Fruit fly (Drosophila melanogaster) Kc167 (cell line): ENCODE results near the gene CG11279.

Experiments used
- Myc ChIP-seq: fragments of >200 bp; optimal IDR thresholded peaks from 2 replicates; lab custom pipeline; 2017; ENCODE audit warnings: missing external identifiers
- Sin3A ChIP-seq: fragments of >200 bp; optimal IDR thresholded peaks from 2 replicates; lab custom pipeline; 2018; ENCODE audit warnings: missing external identifiers
- h ChIP-seq: fragments of >200 bp; optimal IDR thresholded peaks from 3 replicates; lab custom pipeline; 2018; ENCODE audit warnings: missing external identifiers
- insv ChIP-seq: fragments of >200 bp; optimal IDR thresholded peaks from 3 replicates; lab custom pipeline; 2018; ENCODE audit warnings: missing external identifiers
- psq ChIP-seq: fragments of >200 bp; optimal IDR thresholded peaks from 2 replicates; lab custom pipeline; 2017; ENCODE audit warnings: missing external identifiers
- ttk ChIP-seq: sonication (Bioruptor generic); optimal IDR thresholded peaks from 2 replicates; lab custom pipeline; 2017; ENCODE audit warnings: missing external identifiers

The CG11279 gene

DNA sequence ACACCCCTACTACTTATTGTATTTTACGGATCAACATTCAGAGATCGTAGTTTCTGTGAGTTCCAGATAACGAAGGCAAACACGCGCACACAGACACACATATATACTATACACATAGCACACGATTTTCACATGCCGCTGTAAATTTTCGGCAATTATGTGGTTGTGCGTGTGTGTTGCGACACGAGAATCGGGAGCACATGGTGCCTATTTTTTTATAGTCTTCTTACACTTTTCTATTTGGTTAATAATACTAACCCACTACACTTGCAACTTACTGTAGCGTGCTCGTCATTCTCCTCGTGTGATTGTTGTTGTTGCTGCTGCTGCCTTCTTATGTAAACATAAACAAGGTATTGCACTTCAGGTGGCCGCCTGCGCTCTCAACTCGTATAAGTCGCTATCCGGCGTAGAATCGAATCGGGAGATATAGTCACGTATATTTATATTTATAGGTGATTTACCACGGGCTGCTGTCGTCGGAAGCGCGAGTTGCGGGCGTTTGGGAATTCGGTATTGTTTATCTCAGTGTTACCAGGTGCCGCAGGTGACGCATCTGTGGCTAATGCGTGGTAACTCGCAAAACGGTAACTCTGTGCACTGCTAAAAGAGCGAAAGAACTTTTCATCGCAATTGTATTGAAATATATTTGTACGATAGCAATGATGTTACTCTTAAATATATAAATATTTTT lies 24.5 kb upstream of the CG11279 start, which contains the start of gene Adk2:
Gene Adk2 (minus strand): TSS at position 529 of the 694 bp plus-strand sequence.
- TF ChIP-seq h (no peak), psq (lab: Kevin White, UChicago) (no peak), ttk (lab: Kevin White, UChicago) (no peak), insv (lab: Kevin White, UChicago) (no peak), Sin3A (no peak), Myc (lab: Kevin White, UChicago) (no peak)

- no peak for TF ChIP-seq insv (lab: Kevin White, UChicago)
- no peak for TF ChIP-seq ttk (lab: Kevin White, UChicago)
- no peak for TF ChIP-seq Sin3A
- TF ChIP-seq h: no peak
- TF ChIP-seq psq (lab: Kevin White, UChicago): no peak
- TF ChIP-seq Myc (lab: Kevin White, UChicago): no peak
Observed at dm6 chr3L:13022854-13023560, 23.8 kb upstream of the CG11279 start, which contains the start of gene RpS12. RpS12 (plus strand) TSS chr3L:13023352.

DNA sequence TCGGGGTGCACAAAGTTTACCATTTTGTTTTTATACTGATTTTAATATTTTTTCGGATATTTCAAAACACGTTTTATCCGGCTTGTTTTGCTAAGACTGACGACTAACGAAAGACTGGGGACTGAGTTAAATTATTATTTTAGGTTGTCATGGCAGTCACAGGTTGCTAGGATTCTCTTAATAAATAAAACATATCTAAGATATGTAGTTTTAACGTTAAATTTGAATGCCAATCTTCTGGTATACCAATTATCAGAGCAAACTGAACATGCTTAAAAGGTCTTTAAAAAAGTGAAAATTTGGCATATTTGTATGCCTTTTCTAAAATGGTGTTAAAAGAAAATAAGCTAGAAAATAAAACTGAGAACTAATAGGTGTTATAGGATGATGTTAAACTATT lies 20.4 kb upstream of the CG11279 start, which contains the start of gene Zmynd10:
Gene Zmynd10 (minus strand): TSS at position 101 of the 400 bp plus-strand sequence.
- TF ChIP-seq ttk (lab: Kevin White, UChicago): no peak
- no peak for TF ChIP-seq psq (lab: Kevin White, UChicago)
- TF ChIP-seq Sin3A: no peak
- TF ChIP-seq insv (lab: Kevin White, UChicago): no peak
- TF ChIP-seq h: no peak
- TF ChIP-seq Myc (lab: Kevin White, UChicago): no peak

dm6 chr3L:13026872-13027271 lies 19.9 kb upstream of the CG11279 start:
- TF ChIP-seq Myc (lab: Kevin White, UChicago): no peak
- TF ChIP-seq ttk (lab: Kevin White, UChicago): no peak
- TF ChIP-seq insv (lab: Kevin White, UChicago): no peak
- no peak for TF ChIP-seq h
- no peak for TF ChIP-seq Sin3A
- TF ChIP-seq psq (lab: Kevin White, UChicago): no peak

- no peak for TF ChIP-seq h
Observed at dm6 chr3L:13027333-13027732, 19.4 kb upstream of the CG11279 start.

DNA sequence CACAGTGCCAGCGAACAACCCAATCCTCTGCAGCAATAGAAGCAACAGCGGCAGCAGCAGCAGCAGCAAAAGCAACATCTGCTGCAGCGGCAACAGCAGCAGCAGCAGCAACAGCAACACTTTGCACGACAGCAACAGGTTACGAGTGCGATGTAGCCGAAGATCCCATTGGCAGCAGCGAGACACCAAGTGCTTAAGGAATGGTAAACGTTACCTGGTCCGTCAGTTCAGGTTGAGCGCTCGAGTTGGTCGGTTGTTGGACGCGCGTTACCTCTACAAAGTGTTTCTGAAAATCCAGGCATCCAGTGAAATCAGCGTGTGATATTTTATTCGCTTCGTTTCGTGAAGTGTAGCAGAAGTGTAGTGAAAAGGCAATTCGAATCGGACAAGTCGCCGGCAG lies 18.0 kb upstream of the CG11279 start, which contains the start of gene CG17672:
Gene CG17672 (plus strand): TSS at position 223 of the 400 bp plus-strand sequence.
- TF ChIP-seq Myc (lab: Kevin White, UChicago) (no peak), Sin3A (no peak), insv (lab: Kevin White, UChicago) (no peak), psq (lab: Kevin White, UChicago) (no peak), ttk (lab: Kevin White, UChicago) (no peak), h (no peak)

DNA sequence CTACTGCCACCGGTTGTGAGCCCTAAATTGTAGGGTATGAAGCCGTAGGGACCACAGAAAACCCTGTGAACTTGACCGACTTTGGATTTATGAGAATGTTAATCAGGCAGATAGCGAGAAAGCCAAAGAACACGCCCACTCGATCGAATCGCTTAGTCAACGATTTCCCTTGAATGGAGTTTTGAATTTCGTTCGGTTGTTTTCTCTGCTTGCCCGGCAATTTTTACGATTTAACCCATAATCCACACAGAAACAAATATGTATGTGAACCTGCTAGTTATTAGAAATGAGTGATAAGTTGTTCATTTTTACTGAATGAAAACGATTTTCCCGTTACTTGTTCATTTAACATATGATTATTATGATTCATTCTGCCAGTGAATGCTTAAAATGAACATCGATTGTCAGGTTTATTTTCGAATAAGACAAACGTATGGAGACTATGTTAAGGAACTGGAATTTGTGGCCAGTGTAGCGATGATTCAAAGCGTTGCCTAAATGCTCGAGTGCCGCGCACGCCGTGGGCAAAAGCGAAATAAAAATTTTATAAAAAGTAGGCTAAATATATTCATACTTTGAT lies 16.6 kb upstream of the CG11279 start:
- TF ChIP-seq Myc (lab: Kevin White, UChicago) (no peak), Sin3A (no peak), ttk (lab: Kevin White, UChicago) (no peak), insv (lab: Kevin White, UChicago) (no peak), psq (lab: Kevin White, UChicago) (no peak), h (no peak)

dm6 chr3L:13031326-13031725 lies 15.5 kb upstream of the CG11279 start:
- TF ChIP-seq h: no peak

- no peak for TF ChIP-seq psq (lab: Kevin White, UChicago)
- TF ChIP-seq Myc (lab: Kevin White, UChicago): no peak
- TF ChIP-seq ttk (lab: Kevin White, UChicago): no peak
- TF ChIP-seq h: no peak
- TF ChIP-seq insv (lab: Kevin White, UChicago): no peak
- no peak for TF ChIP-seq Sin3A
Observed at dm6 chr3L:13032085-13032914, 14.5 kb upstream of the CG11279 start.

DNA sequence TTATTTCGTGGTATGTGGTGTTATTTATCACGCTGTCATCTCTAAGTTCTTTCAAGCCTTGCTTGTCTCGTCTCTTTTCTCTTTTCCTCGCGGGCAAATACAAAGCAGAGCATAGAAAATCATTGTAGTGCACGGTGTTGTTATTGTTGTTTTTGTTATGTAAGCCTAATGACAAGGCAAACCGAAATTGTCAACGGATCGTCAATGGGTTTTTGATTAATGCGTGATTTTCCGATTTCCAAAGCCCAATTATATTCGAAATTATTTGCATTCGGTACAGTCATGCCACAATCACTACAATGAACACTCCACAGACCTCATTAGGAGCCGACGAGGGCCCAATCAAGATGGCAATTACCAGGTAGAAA lies 13.9 kb upstream of the CG11279 start:
- TF ChIP-seq psq (lab: Kevin White, UChicago) (no peak), Myc (lab: Kevin White, UChicago) (no peak), Sin3A (no peak), ttk (lab: Kevin White, UChicago) (no peak), h (no peak), insv (lab: Kevin White, UChicago) (no peak)

dm6 chr3L:13033361-13033760 lies 13.4 kb upstream of the CG11279 start:
- TF ChIP-seq h (no peak), insv (lab: Kevin White, UChicago) (no peak), ttk (lab: Kevin White, UChicago) (no peak), Myc (lab: Kevin White, UChicago) (no peak), Sin3A (no peak), psq (lab: Kevin White, UChicago) (no peak)
